Fruit fly (Drosophila melanogaster) whole organism: ENCODE measurements around the gene dpr6.

ENCODE experiments used
- Dll ChIP-seq: fragments of >200 bp; optimal IDR thresholded peaks from 2 replicates; lab custom pipeline; 2017
- pan ChIP-seq: fragments of >200 bp; optimal IDR thresholded peaks from 2 replicates; lab custom pipeline; 2017
- psq ChIP-seq: fragments of >200 bp; optimal IDR thresholded peaks from 2 replicates; lab custom pipeline; 2017

DNA sequence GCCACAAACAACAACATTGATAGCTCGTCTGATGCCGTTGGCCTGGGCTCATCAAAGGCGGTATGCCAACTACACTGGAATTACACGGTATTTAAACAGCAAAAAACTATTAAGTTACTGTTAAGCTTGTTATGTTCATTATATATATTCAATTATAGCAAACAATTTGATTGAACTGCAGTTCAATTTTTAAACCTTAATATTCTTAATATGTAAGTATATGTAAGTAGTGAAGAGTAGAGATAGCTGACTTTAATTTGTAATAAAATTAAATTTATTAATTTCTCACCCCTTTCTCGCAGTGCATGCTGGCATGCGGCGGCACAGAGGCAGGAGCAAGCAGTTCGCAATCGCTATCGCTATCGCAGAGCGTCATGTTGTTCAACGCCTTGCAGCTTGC lies 135.9 kb downstream of the dpr6 start:
- TF ChIP-seq pan (lab: Kevin White, UChicago) (no peak), Dll (no peak), psq (lab: Kevin White, UChicago) (no peak)
